Fruit fly (Drosophila melanogaster) whole organism, embryonic: ENCODE data around the gene ClC-a.

Experiments
- CG10462 ChIP-seq: fragments of 200-800 bp; sonication (Bioruptor generic); optimal IDR thresholded peaks from 2 replicates; lab custom pipeline; 2016; ENCODE audit warnings: missing biosample characterization, missing genetic modification characterization
- CG10543 ChIP-seq: fragments of 200-800 bp; sonication (Bioruptor generic); optimal IDR thresholded peaks from 3 replicates; lab custom pipeline; 2017; ENCODE audit warnings: missing biosample characterization, mild to moderate bottlenecking, missing genetic modification characterization, moderate library complexity
- CG10979 ChIP-seq: fragments of 200-800 bp; sonication (Bioruptor generic); optimal IDR thresholded peaks from 2 replicates; lab custom pipeline; 2018; ENCODE audit warnings: missing biosample characterization, mild to moderate bottlenecking, missing genetic modification characterization, moderate library complexity
- CG11085 ChIP-seq: fragments of 200-800 bp; sonication (Bioruptor generic); IDR thresholded peaks from 2 replicates; pipeline ENCODE4 v1.3.6; 2022; ENCODE audit warnings: missing biosample characterization, missing genetic modification characterization
- CG11093 ChIP-seq: fragments of 200-800 bp; sonication (Bioruptor generic); IDR thresholded peaks from 3 replicates; pipeline ENCODE4 v1.3.6; 2022; ENCODE audit warnings: missing biosample characterization, missing genetic modification characterization
- CG12769 ChIP-seq: fragments of 200-800 bp; sonication (Bioruptor generic); optimal IDR thresholded peaks from 2 replicates; lab custom pipeline; 2019; ENCODE audit warnings: missing biosample characterization, mild to moderate bottlenecking, missing genetic modification characterization, moderate library complexity
- CG13894 ChIP-seq: fragments of 200-800 bp; sonication (Bioruptor generic); optimal IDR thresholded peaks from 3 replicates; lab custom pipeline; 2018; ENCODE audit warnings: missing biosample characterization, mild to moderate bottlenecking, missing genetic modification characterization, moderate library complexity
- CG1529 ChIP-seq: fragments of 200-800 bp; sonication (Bioruptor generic); optimal IDR thresholded peaks from 3 replicates; lab custom pipeline; 2018; ENCODE audit warnings: missing biosample characterization, missing genetic modification characterization
- CG15601 ChIP-seq: fragments of 200-800 bp; sonication (Bioruptor generic); optimal IDR thresholded peaks from 3 replicates; lab custom pipeline; 2019; ENCODE audit warnings: missing biosample characterization, mild to moderate bottlenecking, missing genetic modification characterization, moderate library complexity
- CG1602 ChIP-seq: fragments of 200-800 bp; sonication (Bioruptor generic); optimal IDR thresholded peaks from 3 replicates; lab custom pipeline; 2016; ENCODE audit warnings: missing biosample characterization, missing genetic modification characterization
- CG17359 ChIP-seq: fragments of 200-800 bp; sonication (Bioruptor generic); optimal IDR thresholded peaks from 3 replicates; lab custom pipeline; 2018; ENCODE audit warnings: missing biosample characterization, mild to moderate bottlenecking, missing genetic modification characterization, moderate library complexity
- CG17912 ChIP-seq: fragments of 200-800 bp; sonication (Bioruptor generic); optimal IDR thresholded peaks from 2 replicates; lab custom pipeline; 2018; ENCODE audit warnings: missing biosample characterization, mild to moderate bottlenecking, missing genetic modification characterization
- CG18476 ChIP-seq: fragments of 200-800 bp; sonication (Bioruptor generic); optimal IDR thresholded peaks from 2 replicates; lab custom pipeline; 2016; ENCODE audit warnings: missing biosample characterization, mild to moderate bottlenecking, missing genetic modification characterization
- CG2129 ChIP-seq: fragments of 200-800 bp; sonication (Bioruptor generic); IDR thresholded peaks from 2 replicates; pipeline ENCODE4 v1.3.6; 2022; ENCODE audit warnings: missing biosample characterization, missing genetic modification characterization; ENCODE audit not compliant: partially characterized antibody
- CG30403 ChIP-seq: fragments of 200-800 bp; sonication (Bioruptor generic); optimal IDR thresholded peaks from 3 replicates; lab custom pipeline; 2016; ENCODE audit warnings: missing biosample characterization, missing genetic modification characterization
- CG32767 ChIP-seq: fragments of 200-800 bp; sonication (Bioruptor generic); IDR thresholded peaks from 2 replicates; pipeline ENCODE4 v1.3.6; 2022; ENCODE audit warnings: missing biosample characterization, missing genetic modification characterization
- CG3838 ChIP-seq: fragments of 200-800 bp; sonication (Bioruptor generic); optimal IDR thresholded peaks from 3 replicates; lab custom pipeline; 2016; ENCODE audit warnings: missing biosample characterization, missing genetic modification characterization
- CG4424 ChIP-seq: fragments of 200-800 bp; sonication (Bioruptor generic); optimal IDR thresholded peaks from 3 replicates; lab custom pipeline; 2016; ENCODE audit warnings: missing biosample characterization, missing genetic modification characterization
- CG4707 ChIP-seq: fragments of 200-800 bp; sonication (Bioruptor generic); optimal IDR thresholded peaks from 2 replicates; lab custom pipeline; 2018; ENCODE audit warnings: missing biosample characterization, mild to moderate bottlenecking, missing genetic modification characterization, moderate library complexity
- CG6254 ChIP-seq: fragments of 200-800 bp; sonication (Bioruptor generic); optimal IDR thresholded peaks from 3 replicates; lab custom pipeline; 2017; ENCODE audit warnings: mild to moderate bottlenecking, missing biosample characterization, missing genetic modification reagents, missing genetic modification characterization
- CG6791 ChIP-seq: fragments of 200-800 bp; sonication (Bioruptor generic); IDR thresholded peaks from 3 replicates; pipeline ENCODE4 v1.3.6; 2022; ENCODE audit warnings: missing biosample characterization, missing genetic modification characterization; ENCODE audit not compliant: partially characterized antibody
- CG7556 ChIP-seq: fragments of 200-800 bp; sonication (Bioruptor generic); optimal IDR thresholded peaks from 2 replicates; lab custom pipeline; 2017; ENCODE audit warnings: missing biosample characterization, mild to moderate bottlenecking, missing genetic modification characterization
- CG7745 ChIP-seq: fragments of 200-800 bp; sonication (Bioruptor generic); optimal IDR thresholded peaks from 2 replicates; lab custom pipeline; 2018; ENCODE audit warnings: missing biosample characterization, mild to moderate bottlenecking, missing genetic modification characterization, moderate library complexity
- CG8089 ChIP-seq: fragments of 200-800 bp; sonication (Bioruptor generic); optimal IDR thresholded peaks from 3 replicates; lab custom pipeline; 2016; ENCODE audit warnings: missing biosample characterization, missing genetic modification characterization
- CG8478 ChIP-seq: fragments of >200 bp; optimal IDR thresholded peaks from 2 replicates; lab custom pipeline; 2018
- CG9727 ChIP-seq: fragments of 200-800 bp; sonication (Bioruptor generic); optimal IDR thresholded peaks from 3 replicates; lab custom pipeline; 2017; ENCODE audit warnings: missing biosample characterization, mild to moderate bottlenecking, missing genetic modification characterization
- D19B ChIP-seq: fragments of 200-800 bp; sonication (Bioruptor generic); optimal IDR thresholded peaks from 2 replicates; lab custom pipeline; 2017; ENCODE audit warnings: missing biosample characterization, mild to moderate bottlenecking, missing genetic modification characterization
- E2f2 ChIP-seq: fragments of 200-800 bp; sonication (Bioruptor generic); IDR thresholded peaks from 2 replicates; pipeline ENCODE4 v1.3.6; 2022; ENCODE audit warnings: missing biosample characterization, missing genetic modification characterization
- Ets97D ChIP-seq: fragments of 200-800 bp; sonication (Bioruptor generic); optimal IDR thresholded peaks from 3 replicates; lab custom pipeline; 2016; ENCODE audit warnings: missing biosample characterization, missing genetic modification characterization
- Gsc ChIP-seq: fragments of 200-800 bp; sonication (Bioruptor generic); IDR thresholded peaks from 2 replicates; pipeline ENCODE4 v1.3.6; 2022; ENCODE audit warnings: missing biosample characterization, missing genetic modification characterization
- H15 ChIP-seq: fragments of 200-800 bp; sonication (Bioruptor generic); IDR thresholded peaks from 3 replicates; pipeline ENCODE4 v1.3.6; 2022; ENCODE audit warnings: missing biosample characterization, missing genetic modification characterization
- Hey ChIP-seq: fragments of 200-800 bp; sonication (Bioruptor generic); optimal IDR thresholded peaks from 3 replicates; lab custom pipeline; 2018; ENCODE audit warnings: missing biosample characterization, mild to moderate bottlenecking, missing genetic modification characterization
- Hr3 ChIP-seq: fragments of 200-800 bp; sonication (Bioruptor generic); optimal IDR thresholded peaks from 3 replicates; lab custom pipeline; 2016; ENCODE audit warnings: missing biosample characterization, missing genetic modification characterization
- Jarid2 ChIP-seq: fragments of 200-800 bp; sonication (Bioruptor generic); optimal IDR thresholded peaks from 3 replicates; lab custom pipeline; 2017; ENCODE audit warnings: mild to moderate bottlenecking, missing biosample characterization, missing genetic modification reagents, missing genetic modification characterization
- Kr ChIP-seq: fragments of 200-800 bp; sonication (Bioruptor generic); optimal IDR thresholded peaks from 2 replicates; lab custom pipeline; 2017; ENCODE audit warnings: missing biosample characterization, mild to moderate bottlenecking, missing genetic modification characterization
- Nf-YB ChIP-seq: fragments of 200-800 bp; sonication (Bioruptor generic); optimal IDR thresholded peaks from 3 replicates; lab custom pipeline; 2019; ENCODE audit warnings: missing biosample characterization, mild to moderate bottlenecking, missing genetic modification characterization, moderate library complexity
- Ravus ChIP-seq: fragments of 200-800 bp; sonication (Bioruptor generic); IDR thresholded peaks from 2 replicates; pipeline ENCODE4 v1.3.6; 2022; ENCODE audit warnings: missing biosample characterization, missing genetic modification characterization
- Sry-δ ChIP-seq: fragments of 200-800 bp; sonication (Bioruptor generic); optimal IDR thresholded peaks from 2 replicates; lab custom pipeline; 2016; ENCODE audit warnings: missing biosample characterization, missing genetic modification characterization
- Xbp1 ChIP-seq: fragments of 200-800 bp; sonication (Bioruptor generic); optimal IDR thresholded peaks from 3 replicates; lab custom pipeline; 2016; ENCODE audit warnings: missing biosample characterization, mild to moderate bottlenecking, missing genetic modification characterization
- cad ChIP-seq: fragments of >200 bp; optimal IDR thresholded peaks from 2 replicates; lab custom pipeline; 2017; ENCODE audit warnings: missing biosample characterization, missing genetic modification characterization
- da ChIP-seq: fragments of 200-800 bp; sonication (Bioruptor generic); optimal IDR thresholded peaks from 2 replicates; lab custom pipeline; 2016; ENCODE audit warnings: missing biosample characterization, missing genetic modification characterization
- disco-r ChIP-seq: fragments of 200-800 bp; sonication (Bioruptor generic); optimal IDR thresholded peaks from 2 replicates; lab custom pipeline; 2016; ENCODE audit warnings: missing biosample characterization, missing genetic modification characterization
- exex ChIP-seq: fragments of 200-800 bp; sonication (Bioruptor generic); optimal IDR thresholded peaks from 4 replicates; lab custom pipeline; 2018; ENCODE audit warnings: missing biosample characterization, mild to moderate bottlenecking, missing genetic modification characterization, moderate library complexity
- eyg ChIP-seq: fragments of 200-800 bp; sonication (Bioruptor generic); optimal IDR thresholded peaks from 3 replicates; lab custom pipeline; 2016; ENCODE audit warnings: missing biosample characterization, missing genetic modification characterization
- fd102C ChIP-seq: fragments of 200-800 bp; sonication (Bioruptor generic); optimal IDR thresholded peaks from 2 replicates; lab custom pipeline; 2018; ENCODE audit warnings: missing biosample characterization, mild to moderate bottlenecking, missing genetic modification characterization, moderate library complexity
- gsb ChIP-seq: fragments of 200-800 bp; sonication (Bioruptor generic); IDR thresholded peaks from 2 replicates; pipeline ENCODE4 v1.3.6; 2022; ENCODE audit warnings: missing biosample characterization, missing genetic modification characterization
- ham ChIP-seq: fragments of 200-800 bp; sonication (Bioruptor generic); IDR thresholded peaks from 2 replicates; pipeline ENCODE4 v1.3.6; 2022; ENCODE audit warnings: missing biosample characterization, missing genetic modification characterization
- onecut ChIP-seq: fragments of 200-800 bp; sonication (Bioruptor generic); IDR thresholded peaks from 2 replicates; pipeline ENCODE4 v1.3.6; 2022; ENCODE audit warnings: missing biosample characterization, missing genetic modification characterization
- pnt ChIP-seq: fragments of 200-800 bp; sonication (Bioruptor generic); optimal IDR thresholded peaks from 3 replicates; lab custom pipeline; 2016; ENCODE audit warnings: missing biosample characterization, missing genetic modification characterization
- rib ChIP-seq: fragments of 200-800 bp; sonication (Bioruptor generic); IDR thresholded peaks from 2 replicates; pipeline ENCODE4 v1.3.6; 2022; ENCODE audit warnings: missing biosample characterization, missing genetic modification characterization
- sd ChIP-seq: fragments of 200-800 bp; sonication (Bioruptor generic); optimal IDR thresholded peaks from 3 replicates; lab custom pipeline; 2018; ENCODE audit warnings: missing biosample characterization, mild to moderate bottlenecking, missing genetic modification characterization, moderate library complexity
- twi ChIP-seq: fragments of 200-800 bp; optimal IDR thresholded peaks from 2 replicates; lab custom pipeline; 2019; ENCODE audit warnings: missing biosample characterization, mild to moderate bottlenecking, missing genetic modification characterization, moderate library complexity
- wek ChIP-seq: fragments of 200-800 bp; sonication (Bioruptor generic); optimal IDR thresholded peaks from 3 replicates; lab custom pipeline; 2018; ENCODE audit warnings: missing biosample characterization, mild to moderate bottlenecking, missing genetic modification characterization, moderate library complexity

The ClC-a gene

DNA sequence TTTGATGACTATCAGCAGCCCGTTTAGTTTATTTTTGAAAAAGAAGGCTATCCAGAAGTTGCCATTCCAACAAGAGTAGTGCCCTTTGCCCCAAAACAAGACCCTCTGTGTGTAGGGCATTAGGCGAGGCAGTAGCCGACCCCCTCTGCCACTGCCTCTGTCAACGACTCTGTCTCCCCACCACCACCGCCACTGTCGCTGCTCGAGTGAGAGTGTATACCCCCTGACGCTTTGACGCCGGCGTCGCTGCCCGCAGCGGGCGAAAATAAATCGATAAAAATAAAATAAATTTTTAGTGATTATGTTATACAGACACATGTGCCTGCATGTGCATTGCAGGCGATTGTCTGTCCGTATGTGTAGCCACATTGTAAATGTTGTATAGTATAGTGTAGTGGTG is 35.9 kb downstream of the ClC-a start (continued):
- TF ChIP-seq CG10543, result no peak
- TF ChIP-seq CG2129 (GFP tag; lab: Robert Waterston, UW), result no peak
- no peak for TF ChIP-seq CG8089 (GFP tag; lab: Kevin White, UChicago)
- TF ChIP-seq eyg (GFP tag; lab: Kevin White, UChicago), result no peak
- no peak for TF ChIP-seq exex (tag; lab: Kevin White, UChicago)
- TF ChIP-seq cad (GFP tag; lab: Kevin White, UChicago), result no peak
- TF ChIP-seq Jarid2 (GFP tag; lab: Kevin White, UChicago), result no peak
- no peak for TF ChIP-seq rib (GFP tag; lab: Robert Waterston, UW)
- TF ChIP-seq CG7745 (tag; lab: Kevin White, UChicago), result no peak
- TF ChIP-seq CG10979 (tag; lab: Kevin White, UChicago), result peak; percentile 9
- no peak for TF ChIP-seq CG18476
- no peak for TF ChIP-seq CG11085 (GFP tag; lab: Robert Waterston, UW)
- no peak for TF ChIP-seq Nf-YB (GFP tag; lab: Kevin White, UChicago)
- TF ChIP-seq CG1602 (GFP tag; lab: Kevin White, UChicago), result no peak
- no peak for TF ChIP-seq Hr3 (GFP tag; lab: Kevin White, UChicago)
- no peak for TF ChIP-seq sd (tag; lab: Kevin White, UChicago)
- no peak for TF ChIP-seq ham (GFP tag; lab: Robert Waterston, UW)
- peak; percentile 82 for TF ChIP-seq twi (tag; lab: Kevin White, UChicago)
- no peak for TF ChIP-seq Ets97D (GFP tag; lab: Kevin White, UChicago)
- TF ChIP-seq CG13894 (tag; lab: Kevin White, UChicago), result peak; percentile 20
- peak; percentile 28 for TF ChIP-seq CG30403 (GFP tag; lab: Kevin White, UChicago)
- TF ChIP-seq gsb (GFP tag; lab: Robert Waterston, UW), result no peak
- TF ChIP-seq Gsc, result no peak
- TF ChIP-seq pnt (GFP tag; lab: Kevin White, UChicago), result no peak
- no peak for TF ChIP-seq Kr
- TF ChIP-seq CG12769 (tag; lab: Kevin White, UChicago), result no peak
- no peak for TF ChIP-seq CG7556 (GFP tag; lab: Kevin White, UChicago)
- TF ChIP-seq E2f2 (GFP tag; lab: Robert Waterston, UW), result no peak
- no peak for TF ChIP-seq CG10462
- no peak for TF ChIP-seq disco-r (GFP tag; lab: Kevin White, UChicago)
- no peak for TF ChIP-seq CG1529 (GFP tag; lab: Kevin White, UChicago)
- no peak for TF ChIP-seq CG6791 (GFP tag; lab: Robert Waterston, UW)
- TF ChIP-seq fd102C (GFP tag; lab: Kevin White, UChicago), result no peak
- no peak for TF ChIP-seq CG15601 (tag; lab: Kevin White, UChicago)
- no peak for TF ChIP-seq CG11093 (GFP tag; lab: Robert Waterston, UW)
- TF ChIP-seq CG3838, result no peak
- peak; percentile 97 for TF ChIP-seq onecut (GFP tag; lab: Robert Waterston, UW)
- no peak for TF ChIP-seq da (GFP tag; lab: Kevin White, UChicago)
- TF ChIP-seq Xbp1, result no peak
- no peak for TF ChIP-seq CG4707 (GFP tag; lab: Kevin White, UChicago)
- TF ChIP-seq CG17912 (GFP tag; lab: Kevin White, UChicago), result no peak
- no peak for TF ChIP-seq CG9727 (GFP tag; lab: Kevin White, UChicago)
- TF ChIP-seq Ravus, result no peak
- TF ChIP-seq Hey (tag; lab: Kevin White, UChicago), result no peak
- TF ChIP-seq CG4424 (GFP tag; lab: Kevin White, UChicago), result no peak
- no peak for TF ChIP-seq H15 (GFP tag; lab: Robert Waterston, UW)
- TF ChIP-seq CG6254, result peak; percentile 47
- no peak for TF ChIP-seq D19B (GFP tag; lab: Kevin White, UChicago)
- peak; percentile 8 for TF ChIP-seq CG17359 (tag; lab: Kevin White, UChicago)
- TF ChIP-seq CG8478, result no peak
- TF ChIP-seq CG32767, result peak; percentile 68; the same call in 1 of the 2 replicates
- TF ChIP-seq wek (GFP tag; lab: Kevin White, UChicago), result no peak
- no peak for TF ChIP-seq Sry-δ (GFP tag; lab: Kevin White, UChicago)
